Fruit fly (Drosophila melanogaster) whole organism, embryonic: ENCODE results near the gene Pdcd4.
A peak's percentile ranks its signal among the peaks of the same experiment; 100 is the strongest.

Experiments used
- Ada2b ChIP-seq: fragments of 200-800 bp; sonication (Bioruptor generic); IDR thresholded peaks from 2 replicates; pipeline ENCODE4 v1.3.6; 2022; ENCODE audit warnings: missing biosample characterization, missing genetic modification characterization
- Bdp1 ChIP-seq: fragments of 200-800 bp; sonication (Bioruptor generic); optimal IDR thresholded peaks from 3 replicates; lab custom pipeline; 2016; ENCODE audit warnings: missing biosample characterization, missing genetic modification characterization
- CG10267 ChIP-seq: fragments of 200-800 bp; sonication (Bioruptor generic); optimal IDR thresholded peaks from 2 replicates; lab custom pipeline; 2018; ENCODE audit warnings: missing biosample characterization, mild to moderate bottlenecking, missing genetic modification characterization, moderate library complexity
- CG12155 ChIP-seq: fragments of 200-800 bp; sonication (Bioruptor generic); optimal IDR thresholded peaks from 3 replicates; lab custom pipeline; 2016; ENCODE audit warnings: missing biosample characterization, missing genetic modification characterization
- CG12769 ChIP-seq: fragments of 200-800 bp; sonication (Bioruptor generic); optimal IDR thresholded peaks from 2 replicates; lab custom pipeline; 2019; ENCODE audit warnings: missing biosample characterization, mild to moderate bottlenecking, missing genetic modification characterization, moderate library complexity
- CG14014 ChIP-seq: fragments of 200-800 bp; sonication (Bioruptor generic); IDR thresholded peaks from 2 replicates; pipeline ENCODE4 v1.3.6; 2022; ENCODE audit warnings: missing biosample characterization, missing genetic modification characterization
- CG14441 ChIP-seq: fragments of 200-800 bp; sonication (Bioruptor generic); IDR thresholded peaks from 2 replicates; pipeline ENCODE4 v1.3.6; 2022; ENCODE audit warnings: missing biosample characterization, missing genetic modification characterization
- CG1603 ChIP-seq: fragments of 200-800 bp; sonication (Bioruptor generic); optimal IDR thresholded peaks from 2 replicates; lab custom pipeline; 2019; ENCODE audit warnings: missing biosample characterization, mild to moderate bottlenecking, missing genetic modification characterization, moderate library complexity
- CG17186 ChIP-seq: fragments of 200-800 bp; sonication (Bioruptor generic); optimal IDR thresholded peaks from 3 replicates; lab custom pipeline; 2017; ENCODE audit warnings: missing biosample characterization, missing genetic modification reagents, missing genetic modification characterization
- CG17361 ChIP-seq: fragments of 200-800 bp; sonication (Bioruptor generic); IDR thresholded peaks from 3 replicates; pipeline ENCODE4 v1.3.6; 2022; ENCODE audit warnings: missing biosample characterization, missing genetic modification characterization
- CG2120 ChIP-seq: fragments of 200-800 bp; sonication (Bioruptor generic); optimal IDR thresholded peaks from 3 replicates; lab custom pipeline; 2016; ENCODE audit warnings: missing biosample characterization, missing genetic modification characterization
- CG2199 ChIP-seq: fragments of 200-800 bp; sonication (Bioruptor generic); IDR thresholded peaks from 3 replicates; pipeline ENCODE4 v1.3.6; 2022; ENCODE audit warnings: missing biosample characterization, missing genetic modification characterization
- CG3847 ChIP-seq: fragments of 200-800 bp; sonication (Bioruptor generic); IDR thresholded peaks from 2 replicates; pipeline ENCODE4 v1.3.6; 2022; ENCODE audit warnings: missing biosample characterization, missing genetic modification characterization
- CG7372 ChIP-seq: fragments of 200-800 bp; sonication (Bioruptor generic); IDR thresholded peaks from 2 replicates; pipeline ENCODE4 v1.3.6; 2022; ENCODE audit warnings: missing biosample characterization, missing genetic modification characterization
- CG7786 ChIP-seq: fragments of 200-800 bp; sonication (Bioruptor generic); optimal IDR thresholded peaks from 2 replicates; lab custom pipeline; 2016; ENCODE audit warnings: missing biosample characterization, missing genetic modification characterization
- CG7928 ChIP-seq: fragments of 200-800 bp; sonication (Bioruptor generic); optimal IDR thresholded peaks from 2 replicates; lab custom pipeline; 2017; ENCODE audit warnings: missing biosample characterization, mild to moderate bottlenecking, missing genetic modification characterization
- CrebB ChIP-seq: fragments of 200-800 bp; sonication (Bioruptor generic); optimal IDR thresholded peaks from 3 replicates; lab custom pipeline; 2018; ENCODE audit warnings: missing biosample characterization, mild to moderate bottlenecking, missing genetic modification characterization
- D ChIP-seq, 2 experiments: fragments of 200-800 bp in 1 of 2; fragments of >200 bp in 1 of 2; sonication (Bioruptor generic) in 1 of 2; optimal IDR thresholded peaks; 2 replicates in 1 of 2; 3 replicates in 1 of 2; lab custom pipeline; 2017; ENCODE audit warnings: mild to moderate bottlenecking in 1 of 2, missing biosample characterization in 1 of 2, missing genetic modification characterization in 1 of 2, missing genetic modification reagents in 1 of 2
- E2f2 ChIP-seq: fragments of 200-800 bp; sonication (Bioruptor generic); IDR thresholded peaks from 2 replicates; pipeline ENCODE4 v1.3.6; 2022; ENCODE audit warnings: missing biosample characterization, missing genetic modification characterization
- Ets97D ChIP-seq: fragments of 200-800 bp; sonication (Bioruptor generic); optimal IDR thresholded peaks from 3 replicates; lab custom pipeline; 2016; ENCODE audit warnings: missing biosample characterization, missing genetic modification characterization
- Fer1 ChIP-seq: fragments of 200-800 bp; sonication (Bioruptor generic); optimal IDR thresholded peaks from 2 replicates; lab custom pipeline; 2017; ENCODE audit warnings: missing biosample characterization, mild to moderate bottlenecking, missing genetic modification characterization
- Gug ChIP-seq: fragments of 200-800 bp; sonication (Bioruptor generic); IDR thresholded peaks from 4 replicates; pipeline ENCODE4 v1.3.6; 2022; ENCODE audit warnings: missing biosample characterization, missing genetic modification characterization
- MESR4 ChIP-seq: fragments of 200-800 bp; sonication (Bioruptor generic); optimal IDR thresholded peaks from 2 replicates; lab custom pipeline; 2018; ENCODE audit warnings: missing biosample characterization, mild to moderate bottlenecking, missing genetic modification characterization, moderate library complexity
- Oaz ChIP-seq: fragments of 200-800 bp; sonication (Bioruptor generic); IDR thresholded peaks from 2 replicates; pipeline ENCODE4 v1.3.6; 2022; ENCODE audit warnings: missing biosample characterization, missing genetic modification characterization
- Opbp ChIP-seq: fragments of 200-800 bp; sonication (Bioruptor generic); IDR thresholded peaks from 3 replicates; pipeline ENCODE4 v1.3.6; 2022; ENCODE audit warnings: missing biosample characterization, missing genetic modification characterization; ENCODE audit not compliant: partially characterized antibody
- Rx ChIP-seq: fragments of 200-800 bp; sonication (Bioruptor generic); IDR thresholded peaks from 2 replicates; pipeline ENCODE4 v1.3.6; 2022; ENCODE audit warnings: missing biosample characterization, missing genetic modification characterization
- Scr ChIP-seq: fragments of 200-800 bp; sonication (Bioruptor generic); IDR thresholded peaks from 2 replicates; pipeline ENCODE4 v1.3.6; 2022; ENCODE audit warnings: missing biosample characterization, missing genetic modification characterization; ENCODE audit not compliant: partially characterized antibody
- Six4 ChIP-seq: fragments of 200-800 bp; sonication (Bioruptor generic); optimal IDR thresholded peaks from 2 replicates; lab custom pipeline; 2016; ENCODE audit warnings: missing biosample characterization, missing genetic modification characterization
- Sox102F ChIP-seq: fragments of 200-800 bp; sonication (Bioruptor generic); optimal IDR thresholded peaks from 2 replicates; lab custom pipeline; 2018; ENCODE audit warnings: missing biosample characterization, mild to moderate bottlenecking, missing genetic modification characterization, moderate library complexity
- Stat92E ChIP-seq, 3 experiments: fragments of >200 bp in 2 of 3; fragments of 200-800 bp in 1 of 3; sonication (Bioruptor generic) in 1 of 3; optimal IDR thresholded peaks; 2 replicates each; lab custom pipeline; 2017 to 2019; ENCODE audit warnings: missing biosample characterization in 3 of 3, missing genetic modification characterization in 3 of 3, mild to moderate bottlenecking in 1 of 3, moderate library complexity in 1 of 3
- amos ChIP-seq: fragments of 200-800 bp; sonication (Bioruptor generic); IDR thresholded peaks from 2 replicates; pipeline ENCODE4 v1.3.6; 2022; ENCODE audit warnings: missing biosample characterization, missing genetic modification characterization; ENCODE audit not compliant: partially characterized antibody
- ase ChIP-seq: fragments of 200-800 bp; sonication (Bioruptor generic); IDR thresholded peaks from 3 replicates; pipeline ENCODE4 v1.3.6; 2022; ENCODE audit warnings: missing biosample characterization, missing genetic modification characterization
- ci ChIP-seq: fragments of 200-800 bp; sonication (Bioruptor generic); IDR thresholded peaks from 3 replicates; pipeline ENCODE4 v1.3.6; 2022; ENCODE audit warnings: missing biosample characterization, missing genetic modification characterization
- crol ChIP-seq: fragments of 200-800 bp; sonication (Bioruptor generic); IDR thresholded peaks from 2 replicates; pipeline ENCODE4 v1.3.6; 2022; ENCODE audit warnings: missing biosample characterization, missing genetic modification characterization
- esg ChIP-seq: fragments of 200-800 bp; sonication (Bioruptor generic); conservative IDR thresholded peaks from 2 replicates; pipeline ENCODE4 v1.3.6; 2022; ENCODE audit warnings: missing biosample characterization, missing genetic modification characterization
- ewg ChIP-seq: fragments of 200-800 bp; sonication (Bioruptor generic); optimal IDR thresholded peaks from 3 replicates; lab custom pipeline; 2017; ENCODE audit warnings: mild to moderate bottlenecking, missing biosample characterization, missing genetic modification reagents, missing genetic modification characterization
- gce ChIP-seq: fragments of 200-800 bp; sonication (Bioruptor generic); IDR thresholded peaks from 3 replicates; pipeline ENCODE4 v1.3.6; 2022; ENCODE audit warnings: missing biosample characterization, missing genetic modification characterization
- grau ChIP-seq: fragments of 200-800 bp; optimal IDR thresholded peaks from 3 replicates; lab custom pipeline; 2019; ENCODE audit warnings: missing biosample characterization, mild to moderate bottlenecking, missing genetic modification characterization, moderate library complexity
- hbn ChIP-seq: fragments of 200-800 bp; sonication (Bioruptor generic); IDR thresholded peaks from 2 replicates; pipeline ENCODE4 v1.3.6; 2022; ENCODE audit warnings: missing biosample characterization, missing genetic modification characterization; ENCODE audit not compliant: partially characterized antibody
- her ChIP-seq: fragments of 200-800 bp; sonication (Bioruptor generic); optimal IDR thresholded peaks from 2 replicates; lab custom pipeline; 2016; ENCODE audit warnings: missing biosample characterization, missing genetic modification characterization
- insv ChIP-seq, 2 experiments: fragments of 200-800 bp; sonication (Bioruptor generic); optimal IDR thresholded peaks; 3 replicates each; lab custom pipeline; 2016 to 2018; ENCODE audit warnings: missing biosample characterization in 2 of 2, missing genetic modification characterization in 2 of 2
- lab ChIP-seq: fragments of 200-800 bp; sonication (Bioruptor generic); optimal IDR thresholded peaks from 3 replicates; lab custom pipeline; 2017; ENCODE audit warnings: missing biosample characterization, missing genetic modification characterization, mild to moderate bottlenecking, moderate library complexity, missing genetic modification reagents
- ro ChIP-seq: fragments of 200-800 bp; sonication (Bioruptor generic); IDR thresholded peaks from 2 replicates; pipeline ENCODE4 v1.3.6; 2022; ENCODE audit warnings: missing biosample characterization, missing genetic modification characterization
- run ChIP-seq: fragments of 200-800 bp; sonication (Bioruptor generic); optimal IDR thresholded peaks from 3 replicates; lab custom pipeline; 2018; ENCODE audit warnings: missing biosample characterization, mild to moderate bottlenecking, missing genetic modification characterization
- sisA ChIP-seq: fragments of 200-800 bp; sonication (Bioruptor generic); IDR thresholded peaks from 2 replicates; pipeline ENCODE4 v1.3.6; 2022; ENCODE audit warnings: missing biosample characterization, missing genetic modification characterization
- sob ChIP-seq: fragments of 200-800 bp; sonication (Bioruptor generic); IDR thresholded peaks from 2 replicates; pipeline ENCODE4 v1.3.6; 2022; ENCODE audit warnings: missing biosample characterization, missing genetic modification characterization
- sr ChIP-seq: fragments of 200-800 bp; sonication (Bioruptor generic); IDR thresholded peaks from 3 replicates; pipeline ENCODE4 v1.3.6; 2022; ENCODE audit warnings: missing biosample characterization, missing genetic modification characterization
- tna ChIP-seq: fragments of 200-800 bp; sonication (Bioruptor generic); IDR thresholded peaks from 2 replicates; pipeline ENCODE4 v1.3.6; 2022; ENCODE audit warnings: missing biosample characterization, missing genetic modification characterization; ENCODE audit not compliant: partially characterized antibody
- zen ChIP-seq: fragments of 200-800 bp; sonication (Bioruptor generic); optimal IDR thresholded peaks from 3 replicates; lab custom pipeline; 2018; ENCODE audit warnings: missing biosample characterization, mild to moderate bottlenecking, missing genetic modification characterization, moderate library complexity

The Pdcd4 gene

dm6 chrX:13739411-13739888, 15.8 kb downstream of the Pdcd4 start, which contains the start of gene CG11151 (continued):
- TF ChIP-seq crol (peak; percentile 44; the same call in 1 of the 2 replicates), CrebB (tag; lab: Kevin White, UChicago) (peak; percentile 96), her (GFP tag; lab: Kevin White, UChicago) (peak; percentile 95), CG2199 (GFP tag; lab: Robert Waterston, UW) (peak; percentile 96), Fer1 (GFP tag; lab: Kevin White, UChicago) (peak; percentile 98), Opbp (GFP tag; lab: Robert Waterston, UW) (no peak), insv (GFP tag; optimal IDR thresholded peaks at IDR 0.05; lab: Kevin White, UChicago) (peak; percentile 40 to 77), Rx (GFP tag; lab: Robert Waterston, UW) (peak; percentile 93), CG14441 (GFP tag; lab: Robert Waterston, UW) (peak; percentile 96), D (optimal IDR thresholded peaks at IDR 0.05; lab: Kevin White, UChicago) (no peak), D (GFP tag; optimal IDR thresholded peaks at IDR 0.05; lab: Kevin White, UChicago) (peak; percentile 95), ewg (GFP tag; lab: Kevin White, UChicago) (peak; percentile 94), CG14014 (GFP tag; lab: Robert Waterston, UW) (peak; percentile 95), CG7928 (GFP tag; lab: Kevin White, UChicago) (peak; percentile 77), Scr (GFP tag; lab: Robert Waterston, UW) (peak; percentile 58), sisA (GFP tag; lab: Robert Waterston, UW) (peak; percentile 95), CG3847 (GFP tag; lab: Robert Waterston, UW) (peak; percentile 92), run (peak; percentile 93), Stat92E (GFP tag; optimal IDR thresholded peaks at IDR 0.05; lab: Kevin White, UChicago) (peak in 1 of 3 experiments; percentile 92), Bdp1 (GFP tag; lab: Kevin White, UChicago) (peak; percentile 92), CG17361 (GFP tag; lab: Robert Waterston, UW) (peak; percentile 96), hbn (GFP tag; lab: Robert Waterston, UW) (no peak; the same call in 1 of the 2 replicates), Six4 (GFP tag; lab: Kevin White, UChicago) (peak; percentile 95), amos (GFP tag; lab: Robert Waterston, UW) (peak; percentile 31; the same call in 1 of the 2 replicates), MESR4 (peak; percentile 51), esg (GFP tag; lab: Robert Waterston, UW) (peak; percentile 93), tna (GFP tag; lab: Robert Waterston, UW) (peak; percentile 54; the same call in 1 of the 2 replicates), Oaz (GFP tag; lab: Robert Waterston, UW) (peak; percentile 91), CG7786 (GFP tag; lab: Kevin White, UChicago) (peak; percentile 98), Sox102F (peak; percentile 98), zen (peak; percentile 96), grau (tag; lab: Kevin White, UChicago) (peak; percentile 96), E2f2 (GFP tag; lab: Robert Waterston, UW) (peak; percentile 82), ro (GFP tag; lab: Robert Waterston, UW) (peak; percentile 76), CG12769 (tag; lab: Kevin White, UChicago) (peak; percentile 98), sob (GFP tag; lab: Robert Waterston, UW) (peak; percentile 94), Ada2b (peak; percentile 95), CG10267 (peak; percentile 91), Gug (GFP tag; lab: Robert Waterston, UW) (peak; percentile 90), CG12155 (GFP tag; lab: Kevin White, UChicago) (peak; percentile 93), lab (GFP tag; lab: Kevin White, UChicago) (peak; percentile 98), ci (GFP tag; lab: Robert Waterston, UW) (peak; percentile 98), CG17186 (GFP tag; lab: Kevin White, UChicago) (peak; percentile 85), ase (GFP tag; lab: Robert Waterston, UW) (peak; percentile 95), sr (GFP tag; lab: Robert Waterston, UW) (peak; percentile 61; the same call in 1 of the 3 replicates), CG2120 (peak; percentile 98), CG1603 (tag; lab: Kevin White, UChicago) (peak; percentile 98), CG7372 (peak; percentile 94), Ets97D (GFP tag; lab: Kevin White, UChicago) (peak; percentile 86), gce (GFP tag; lab: Robert Waterston, UW) (peak; percentile 90)
